Fruit fly (Drosophila melanogaster) whole organism, larva: Measurements from ENCODE around the gene Ptp61F.

Source experiments
- noc ChIP-seq: fragments of 200-800 bp; sonication (Bioruptor generic); optimal IDR thresholded peaks from 3 replicates; lab custom pipeline; 2019; ENCODE audit warnings: missing biosample characterization, mild to moderate bottlenecking, missing genetic modification characterization, moderate library complexity

Ptp61F gene

dm6 chr3L:1388862-1389261, 86.2 kb downstream of the Ptp61F start:
- no peak for TF ChIP-seq noc (tag; lab: Kevin White, UChicago)

dm6 chr3L:1388094-1388493, 87.0 kb downstream of the Ptp61F start:
- no peak for TF ChIP-seq noc (tag; lab: Kevin White, UChicago)

dm6 chr3L:1385683-1386246, 89.3 kb downstream of the Ptp61F start:
- no peak for TF ChIP-seq noc (tag; lab: Kevin White, UChicago)

dm6 chr3L:1380959-1381358, 94.1 kb downstream of the Ptp61F start:
- TF ChIP-seq noc (tag; lab: Kevin White, UChicago), result no peak

- TF ChIP-seq noc (tag; lab: Kevin White, UChicago), result no peak
Measured at dm6 chr3L:1379741-1380465, 95.2 kb downstream of the Ptp61F start.

- TF ChIP-seq noc (tag; lab: Kevin White, UChicago), result no peak
Measured at dm6 chr3L:1378862-1379543, 96.1 kb downstream of the Ptp61F start.

dm6 chr3L:1378098-1378645, 96.9 kb downstream of the Ptp61F start:
- TF ChIP-seq noc (tag; lab: Kevin White, UChicago), result no peak

dm6 chr3L:1376014-1376745, 98.9 kb downstream of the Ptp61F start:
- TF ChIP-seq noc (tag; lab: Kevin White, UChicago), result no peak

dm6 chr3L:1374438-1375133, 100.5 kb downstream of the Ptp61F start:
- no peak for TF ChIP-seq noc (tag; lab: Kevin White, UChicago)

dm6 chr3L:1370939-1371338, 104.1 kb downstream of the Ptp61F start:
- TF ChIP-seq noc (tag; lab: Kevin White, UChicago), result no peak

- TF ChIP-seq noc (tag; lab: Kevin White, UChicago), result no peak
Measured at dm6 chr3L:1370099-1370678, 104.9 kb downstream of the Ptp61F start, which contains the start of gene ru. Gene ru (plus strand): TSS chr3L:1370628.

dm6 chr3L:1368201-1368617, 106.8 kb downstream of the Ptp61F start:
- TF ChIP-seq noc (tag; lab: Kevin White, UChicago), result peak; percentile 37

- no peak for TF ChIP-seq noc (tag; lab: Kevin White, UChicago)
Measured at dm6 chr3L:1366879-1367650, 108.0 kb downstream of the Ptp61F start.

dm6 chr3L:1364368-1364767, 110.7 kb downstream of the Ptp61F start:
- TF ChIP-seq noc (tag; lab: Kevin White, UChicago), result no peak
